Worm (Caenorhabditis elegans): ENCODE results near the gene F48G7.8.

Gene F48G7.8

DNA sequence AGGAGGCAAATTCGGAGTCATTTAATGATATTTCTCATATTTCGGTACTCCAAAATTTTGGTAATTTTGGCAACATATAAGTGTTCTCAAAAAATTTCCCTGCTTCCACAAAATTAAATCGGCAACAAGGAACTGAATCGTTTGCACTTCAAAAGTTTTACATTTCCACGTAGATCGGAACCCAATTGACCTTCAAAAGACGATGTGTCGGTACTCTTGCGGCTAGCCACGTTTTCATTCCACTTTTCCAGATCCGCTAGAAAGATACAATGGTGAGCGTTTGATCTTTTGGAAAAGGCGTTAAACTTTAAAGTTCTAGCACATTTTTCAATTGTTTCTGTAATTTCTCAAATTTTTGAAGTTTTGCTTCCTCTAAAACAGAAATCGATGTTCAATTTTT lies 30.6 kb downstream of the F48G7.8 start:
- TF ChIP-seq nhr-11 (tag; optimal IDR thresholded peaks at IDR 0.05), result no peak
- peak; percentile 40 for TF ChIP-seq nhr-25 (tag; optimal IDR thresholded peaks at IDR 0.05)
- no peak for TF ChIP-seq daf-12 (tag; optimal IDR thresholded peaks at IDR 0.05)
- TF ChIP-seq fkh-2 (tag; optimal IDR thresholded peaks at IDR 0.05), result no peak
- TF ChIP-seq elt-1 (tag; optimal IDR thresholded peaks at IDR 0.05), result peak; percentile 88
- TF ChIP-seq nhr-23 (tag; optimal IDR thresholded peaks at IDR 0.05), result peak; percentile 59

DNA sequence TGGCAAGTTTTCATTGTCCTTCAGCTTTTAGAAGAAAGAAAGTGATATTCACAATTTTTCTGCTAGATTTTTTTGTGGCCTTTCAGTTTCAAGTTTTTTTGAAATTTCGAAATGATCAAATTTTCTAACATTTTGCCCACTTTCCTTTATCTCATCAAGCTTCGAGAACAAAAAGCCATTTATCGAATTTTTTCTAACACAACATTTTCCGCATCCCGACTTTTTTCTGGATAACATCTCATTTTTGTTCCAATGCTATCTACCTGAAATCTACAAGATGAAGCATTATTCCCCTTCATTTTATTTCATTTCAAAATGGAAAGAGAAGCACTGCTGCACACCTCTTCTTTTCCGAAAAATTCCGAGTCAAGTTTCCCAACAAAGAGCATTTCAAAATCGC lies 34.5 kb downstream of the F48G7.8 start, which contains the start of gene ZK488.5:
ZK488.5 (plus strand) TSS at position 301 of the 400 bp plus-strand sequence.
- no peak for TF ChIP-seq ceh-9 (tag; optimal IDR thresholded peaks at IDR 0.05)
- TF ChIP-seq nhr-23 (tag; optimal IDR thresholded peaks at IDR 0.05), result no peak
- no peak for TF ChIP-seq zag-1 (tag; optimal IDR thresholded peaks at IDR 0.05)
- TF ChIP-seq snpc-4 (tag; optimal IDR thresholded peaks at IDR 0.05), result no peak
- TF ChIP-seq fos-1 (tag; optimal IDR thresholded peaks at IDR 0.05), result no peak
- no peak for TF ChIP-seq fkh-10 (GFP tag; optimal IDR thresholded peaks at IDR 0.05)
- TF ChIP-seq unc-39 (tag; optimal IDR thresholded peaks at IDR 0.05), result no peak
- TF ChIP-seq unc-62 (GFP tag; optimal IDR thresholded peaks at IDR 0.05), result no peak
- TF ChIP-seq mml-1 (tag; optimal IDR thresholded peaks at IDR 0.05), result no peak
- no peak for TF ChIP-seq nhr-67 (tag; optimal IDR thresholded peaks at IDR 0.05)

DNA sequence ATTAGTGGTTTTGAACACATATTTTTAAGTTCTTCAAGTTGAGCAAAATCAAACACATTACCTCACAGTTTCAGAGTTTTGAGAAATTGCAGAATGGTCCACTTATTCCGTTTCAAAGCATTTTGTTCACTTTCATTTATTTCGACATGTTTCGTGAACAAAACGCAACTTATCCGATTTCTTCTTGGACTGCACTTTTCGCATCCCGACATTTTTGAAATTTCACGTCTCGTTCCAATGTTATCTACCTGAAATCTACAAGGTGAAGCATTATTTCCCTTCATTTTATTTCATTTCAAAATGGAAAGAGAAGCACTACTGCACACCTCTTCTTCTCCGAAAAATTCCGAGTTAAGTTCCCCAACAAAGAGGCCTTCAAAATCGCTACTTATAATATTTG lies 37.3 kb downstream of the F48G7.8 start, which contains the start of gene ZK488.6:
ZK488.6 (plus strand) TSS at position 301 of the 400 bp plus-strand sequence.
- no peak for TF ChIP-seq zag-1 (tag; optimal IDR thresholded peaks at IDR 0.05)
- no peak for TF ChIP-seq skn-1 (tag; optimal IDR thresholded peaks at IDR 0.05)
- TF ChIP-seq mdl-1 (tag; optimal IDR thresholded peaks at IDR 0.05), result no peak

ce11 chrV:587818-588217 lies 39.7 kb downstream of the F48G7.8 start, which contains the start of gene K06H6.1:
Gene K06H6.1, plus strand, starts transcription at chrV:588118.
- TF ChIP-seq unc-39 (tag; optimal IDR thresholded peaks at IDR 0.05), result no peak
- TF ChIP-seq sea-2 (GFP tag; optimal IDR thresholded peaks at IDR 0.05), result no peak
- TF ChIP-seq ztf-11 (tag; optimal IDR thresholded peaks at IDR 0.05), result no peak
- no peak for TF ChIP-seq nhr-23 (tag; optimal IDR thresholded peaks at IDR 0.05)
- no peak for TF ChIP-seq nhr-28 (tag; optimal IDR thresholded peaks at IDR 0.05)
- no peak for TF ChIP-seq nhr-12 (tag; optimal IDR thresholded peaks at IDR 0.05)
- no peak for TF ChIP-seq zag-1 (tag; optimal IDR thresholded peaks at IDR 0.05)
- TF ChIP-seq pqm-1 (tag; optimal IDR thresholded peaks at IDR 0.05), result no peak
- no peak for TF ChIP-seq nhr-67 (tag; optimal IDR thresholded peaks at IDR 0.05)
- no peak for TF ChIP-seq eor-1 (tag; optimal IDR thresholded peaks at IDR 0.05)

- TF ChIP-seq ztf-4 (tag; optimal IDR thresholded peaks at IDR 0.05) (no peak), nhr-25 (tag; optimal IDR thresholded peaks at IDR 0.05) (no peak), unc-62 (GFP tag; optimal IDR thresholded peaks at IDR 0.05) (no peak), ceh-9 (tag; optimal IDR thresholded peaks at IDR 0.05) (no peak), jun-1 (tag; optimal IDR thresholded peaks at IDR 0.05) (no peak), mdl-1 (tag; optimal IDR thresholded peaks at IDR 0.05) (no peak), lin-15B (tag; optimal IDR thresholded peaks at IDR 0.05) (no peak), nhr-12 (tag; optimal IDR thresholded peaks at IDR 0.05) (no peak), R02D3.7 (tag; optimal IDR thresholded peaks at IDR 0.05) (no peak), egl-5 (tag; optimal IDR thresholded peaks at IDR 0.05) (no peak), eor-1 (tag; optimal IDR thresholded peaks at IDR 0.05) (no peak), nhr-67 (tag; optimal IDR thresholded peaks at IDR 0.05) (no peak), nfya-1 (tag; optimal IDR thresholded peaks at IDR 0.05; ENCODE audit: insufficient read depth) (no peak), ZK546.5 (tag; optimal IDR thresholded peaks at IDR 0.05) (no peak), pha-4 (tag; optimal IDR thresholded peaks at IDR 0.05) (no peak), fos-1 (tag; optimal IDR thresholded peaks at IDR 0.05) (no peak)
These were observed 42.0 kb downstream of the F48G7.8 start, which contains the start of gene K06H6.2 for ce11 chrV:585472-585871. Gene K06H6.2, plus strand, starts transcription at chrV:585772.

- TF ChIP-seq ZK546.5 (tag; optimal IDR thresholded peaks at IDR 0.05) (no peak), fos-1 (tag; optimal IDR thresholded peaks at IDR 0.05) (no peak), nfya-1 (tag; optimal IDR thresholded peaks at IDR 0.05; ENCODE audit: insufficient read depth) (no peak), ceh-28 (tag; optimal IDR thresholded peaks at IDR 0.05) (no peak), snpc-4 (tag; optimal IDR thresholded peaks at IDR 0.05) (no peak), nhr-43 (tag; optimal IDR thresholded peaks at IDR 0.05; ENCODE audit: poor library complexity, severe bottlenecking) (no peak), mml-1 (tag; optimal IDR thresholded peaks at IDR 0.05) (no peak), unc-62 (GFP tag; optimal IDR thresholded peaks at IDR 0.05) (no peak), ceh-82 (tag; optimal IDR thresholded peaks at IDR 0.05) (no peak), lsy-12 (tag; optimal IDR thresholded peaks at IDR 0.05) (no peak), pqm-1 (tag; optimal IDR thresholded peaks at IDR 0.05) (no peak), ama-1 (optimal IDR thresholded peaks at IDR 0.05) (no peak), nhr-237 (tag; optimal IDR thresholded peaks at IDR 0.05) (no peak)
These were observed 45.9 kb downstream of the F48G7.8 start, which contains the start of gene nstp-7 for ce11 chrV:581616-582015. Gene nstp-7, plus strand, starts transcription at chrV:581916.

All from whole organism, L3 larva.